Fruit fly (Drosophila melanogaster): ENCODE measurements around the gene zormin.

The zormin gene

dm6 chr3L:2151588-2152372 lies at the start of gene zormin (continued):
- TF ChIP-seq CoRest (tag; optimal IDR thresholded peaks at IDR 0.05) (no peak), gce (GFP tag; IDR thresholded peaks at IDR 0.05) (no peak), slbo (GFP tag; IDR thresholded peaks at IDR 0.05) (no peak), BtbVII (GFP tag; optimal IDR thresholded peaks at IDR 0.05) (no peak), Pdp1 (GFP tag; optimal IDR thresholded peaks at IDR 0.05) (peak; percentile 22 to 26), Nf-YC (tag; optimal IDR thresholded peaks at IDR 0.05) (no peak), ash1 (GFP tag; optimal IDR thresholded peaks at IDR 0.05) (no peak), pzg (GFP tag; optimal IDR thresholded peaks at IDR 0.05) (no peak), knrl (GFP tag; IDR thresholded peaks at IDR 0.05; ENCODE audit: partially characterized antibody) (no peak), klu (GFP tag; IDR thresholded peaks at IDR 0.05) (no peak), insv (GFP tag; optimal IDR thresholded peaks at IDR 0.05) (no peak), CG10654 (GFP tag; optimal IDR thresholded peaks at IDR 0.05) (no peak), CG32532 (GFP tag; IDR thresholded peaks at IDR 0.05) (no peak; the same call in 1 of the 2 replicates), Side (GFP tag; optimal IDR thresholded peaks at IDR 0.05) (no peak), MBD-R2 (GFP tag; IDR thresholded peaks at IDR 0.05) (no peak), CG42726 (GFP tag; IDR thresholded peaks at IDR 0.05; ENCODE audit: partially characterized antibody) (no peak), Xbp1 (GFP tag; optimal IDR thresholded peaks at IDR 0.05) (no peak), Ptx1 (GFP tag; IDR thresholded peaks at IDR 0.05) (peak; percentile 60; the same call in 1 of the 2 replicates), CG13424 (tag; optimal IDR thresholded peaks at IDR 0.05) (no peak), CG15514 (GFP tag; optimal IDR thresholded peaks at IDR 0.05) (no peak), vfl (GFP tag; optimal IDR thresholded peaks at IDR 0.05) (no peak), Hr39 (optimal IDR thresholded peaks at IDR 0.05) (no peak), CG2678 (tag; optimal IDR thresholded peaks at IDR 0.05) (peak; percentile 42), ken (GFP tag; IDR thresholded peaks at IDR 0.05) (no peak), CG33557 (GFP tag; optimal IDR thresholded peaks at IDR 0.05) (no peak), p53 (GFP tag; optimal IDR thresholded peaks at IDR 0.05) (no peak), CG10321 (GFP tag; IDR thresholded peaks at IDR 0.05) (no peak), CG3726 (GFP tag; IDR thresholded peaks at IDR 0.05) (no peak), CG13287 (GFP tag; IDR thresholded peaks at IDR 0.05; ENCODE audit: partially characterized antibody) (peak; percentile 54), danr (GFP tag; IDR thresholded peaks at IDR 0.05) (no peak), CG3065 (GFP tag; optimal IDR thresholded peaks at IDR 0.05) (no peak), CG33213 (GFP tag; optimal IDR thresholded peaks at IDR 0.05) (no peak), CG1602 (GFP tag; optimal IDR thresholded peaks at IDR 0.05) (no peak), bowl (GFP tag; IDR thresholded peaks at IDR 0.05) (no peak), ranshi (GFP tag; IDR thresholded peaks at IDR 0.05) (no peak), CG18619 (GFP tag; optimal IDR thresholded peaks at IDR 0.05) (no peak), CG17568 (GFP tag; optimal IDR thresholded peaks at IDR 0.05) (no peak)

dm6 chr3L:2196713-2197112 lies 45.2 kb upstream of the zormin start, which contains the start of gene CG8960:
TSS of gene CG8960 (plus strand) at chr3L:2197013.
- TF ChIP-seq Hmx (GFP tag; optimal IDR thresholded peaks at IDR 0.05) = no peak
- no peak for TF ChIP-seq kah (GFP tag; optimal IDR thresholded peaks at IDR 0.05)
- no peak for TF ChIP-seq ci (GFP tag; IDR thresholded peaks at IDR 0.05)
- no peak for TF ChIP-seq CG14860 (GFP tag; IDR thresholded peaks at IDR 0.05; ENCODE audit: partially characterized antibody)
- peak; percentile 50 for TF ChIP-seq Elba2 (GFP tag; optimal IDR thresholded peaks at IDR 0.05)
- TF ChIP-seq klu (GFP tag; IDR thresholded peaks at IDR 0.05) = no peak

Data from whole organism, embryonic.